Fruit fly (Drosophila melanogaster) whole organism, prepupa: ENCODE results near the gene CG13065.

Source experiments
- Blimp-1 ChIP-seq: fragments of 200-800 bp; sonication (Bioruptor generic); optimal IDR thresholded peaks from 3 replicates; lab custom pipeline; 2017; ENCODE audit warnings: missing biosample characterization, missing genetic modification characterization, mild to moderate bottlenecking, moderate library complexity, missing genetic modification reagents
- CG10631 ChIP-seq: fragments of 200-800 bp; sonication (Bioruptor generic); optimal IDR thresholded peaks from 2 replicates; lab custom pipeline; 2016; ENCODE audit warnings: missing biosample characterization, missing genetic modification characterization
- CG11294 ChIP-seq: fragments of 200-800 bp; sonication (Bioruptor generic); IDR thresholded peaks from 2 replicates; pipeline ENCODE4 v1.3.6; 2022; ENCODE audit warnings: missing biosample characterization, missing genetic modification characterization
- CG11762 ChIP-seq: fragments of 200-800 bp; sonication (Bioruptor generic); optimal IDR thresholded peaks from 3 replicates; lab custom pipeline; 2016; ENCODE audit warnings: missing biosample characterization, missing genetic modification characterization; ENCODE audit not compliant: insufficient read depth
- CG16779 ChIP-seq: fragments of 200-800 bp; sonication (Bioruptor generic); optimal IDR thresholded peaks from 3 replicates; lab custom pipeline; 2017; ENCODE audit warnings: missing biosample characterization, mild to moderate bottlenecking, missing genetic modification characterization
- CG31627 ChIP-seq: fragments of 200-800 bp; sonication (Bioruptor generic); optimal IDR thresholded peaks from 3 replicates; lab custom pipeline; 2016; ENCODE audit warnings: missing biosample characterization, missing genetic modification characterization
- CG3919 ChIP-seq: fragments of 200-800 bp; sonication (Bioruptor generic); optimal IDR thresholded peaks from 3 replicates; lab custom pipeline; 2016; ENCODE audit warnings: missing biosample characterization, missing genetic modification characterization
- CG4318 ChIP-seq: fragments of 200-800 bp; sonication (Bioruptor generic); optimal IDR thresholded peaks from 3 replicates; lab custom pipeline; 2017; ENCODE audit warnings: missing biosample characterization, mild to moderate bottlenecking, missing genetic modification characterization
- CG6163 ChIP-seq: fragments of 200-800 bp; sonication (Bioruptor generic); IDR thresholded peaks from 3 replicates; pipeline ENCODE4 v1.3.6; 2022; ENCODE audit warnings: missing biosample characterization, missing genetic modification characterization
- CG6854 ChIP-seq: fragments of 200-800 bp; sonication (Bioruptor generic); optimal IDR thresholded peaks from 2 replicates; lab custom pipeline; 2017; ENCODE audit warnings: missing biosample characterization, mild to moderate bottlenecking, missing genetic modification characterization
- CG7368 ChIP-seq: fragments of 200-800 bp; sonication (Bioruptor generic); optimal IDR thresholded peaks from 3 replicates; lab custom pipeline; 2016; ENCODE audit warnings: missing biosample characterization, missing genetic modification characterization
- Eip75B ChIP-seq: fragments of 200-800 bp; sonication (Bioruptor generic); optimal IDR thresholded peaks from 3 replicates; lab custom pipeline; 2016; ENCODE audit warnings: missing biosample characterization, missing genetic modification characterization
- Eip93F ChIP-seq: fragments of 200-800 bp; sonication (Bioruptor generic); optimal IDR thresholded peaks from 2 replicates; lab custom pipeline; 2016; ENCODE audit warnings: missing biosample characterization, mild to moderate bottlenecking, missing genetic modification characterization
- Gug ChIP-seq: fragments of 200-800 bp; sonication (Bioruptor generic); IDR thresholded peaks from 2 replicates; pipeline ENCODE4 v1.3.6; 2022; ENCODE audit warnings: missing biosample characterization, missing genetic modification characterization
- Hr39 ChIP-seq: fragments of 200-800 bp; sonication (Bioruptor generic); optimal IDR thresholded peaks from 2 replicates; lab custom pipeline; 2016; ENCODE audit warnings: missing biosample characterization, missing genetic modification characterization
- Hr4 ChIP-seq: fragments of 200-800 bp; sonication (Bioruptor generic); optimal IDR thresholded peaks from 3 replicates; lab custom pipeline; 2016; ENCODE audit warnings: missing biosample characterization, missing genetic modification characterization
- Sox102F ChIP-seq: fragments of 200-800 bp; sonication (Bioruptor generic); optimal IDR thresholded peaks from 2 replicates; lab custom pipeline; 2016; ENCODE audit warnings: missing biosample characterization, mild to moderate bottlenecking, missing genetic modification characterization
- dac ChIP-seq: fragments of 200-800 bp; sonication (Bioruptor generic); optimal IDR thresholded peaks from 2 replicates; lab custom pipeline; 2017; ENCODE audit warnings: missing biosample characterization, mild to moderate bottlenecking, missing genetic modification characterization
- eg ChIP-seq: fragments of 200-800 bp; sonication (Bioruptor generic); IDR thresholded peaks from 3 replicates; pipeline ENCODE4 v1.3.6; 2022; ENCODE audit warnings: missing biosample characterization, missing genetic modification characterization
- fd85E ChIP-seq: fragments of 200-800 bp; sonication (Bioruptor generic); optimal IDR thresholded peaks from 3 replicates; lab custom pipeline; 2016; ENCODE audit warnings: missing biosample characterization, missing genetic modification characterization
- lz ChIP-seq: fragments of 200-800 bp; sonication (Bioruptor generic); optimal IDR thresholded peaks from 3 replicates; lab custom pipeline; 2016; ENCODE audit warnings: missing biosample characterization, missing genetic modification characterization
- salr ChIP-seq, 2 experiments: fragments of 200-800 bp; sonication (Bioruptor generic); optimal IDR thresholded peaks; 3 replicates each; lab custom pipeline; 2016 to 2018; ENCODE audit warnings: missing biosample characterization in 2 of 2, missing genetic modification characterization in 2 of 2, mild to moderate bottlenecking in 1 of 2
- spab ChIP-seq: fragments of 200-800 bp; sonication (Bioruptor generic); optimal IDR thresholded peaks from 2 replicates; lab custom pipeline; 2017; ENCODE audit warnings: missing biosample characterization, mild to moderate bottlenecking, missing genetic modification characterization, missing genetic modification reagents
- svp ChIP-seq: fragments of 200-800 bp; sonication (Bioruptor generic); peaks from one replicate; lab custom pipeline; 2016; ENCODE audit warnings: missing biosample characterization, missing genetic modification characterization
- vri ChIP-seq: fragments of 200-800 bp; sonication (Bioruptor generic); optimal IDR thresholded peaks from 3 replicates; lab custom pipeline; 2016; ENCODE audit warnings: missing biosample characterization, mild to moderate bottlenecking, missing genetic modification characterization

The CG13065 gene

dm6 chr3L:16290850-16291249, 13.6 kb downstream of the CG13065 start, which contains the start of gene CG13045:
Gene CG13045, minus strand, starts transcription at chr3L:16290950.
- TF ChIP-seq salr (GFP tag; optimal IDR thresholded peaks at IDR 0.05; lab: Kevin White, UChicago) (no peak), eg (GFP tag; lab: Robert Waterston, UW) (no peak)

dm6 chr3L:16291678-16292077, 14.4 kb downstream of the CG13065 start:
- TF ChIP-seq CG7368 (no peak), Blimp-1 (GFP tag; lab: Kevin White, UChicago) (no peak), CG3919 (GFP tag; lab: Kevin White, UChicago) (peak; percentile 22), Hr39 (no peak), Eip93F (GFP tag; lab: Kevin White, UChicago) (no peak), CG11762 (GFP tag; lab: Kevin White, UChicago) (no peak), CG6163 (GFP tag; lab: Robert Waterston, UW) (0 out of 3 replicates have a peak, but pooled peaks have one; percentile 30), vri (GFP tag; lab: Kevin White, UChicago) (no peak), CG11294 (no peak), CG10631 (no peak)

- TF ChIP-seq fd85E (GFP tag; lab: Kevin White, UChicago) (no peak), Gug (no peak), CG7368 (no peak), Sox102F (GFP tag; lab: Kevin White, UChicago) (no peak), CG6854 (GFP tag; lab: Kevin White, UChicago) (no peak), CG11762 (GFP tag; lab: Kevin White, UChicago) (no peak), CG6163 (GFP tag; lab: Robert Waterston, UW) (no peak), CG11294 (no peak), CG31627 (GFP tag; lab: Kevin White, UChicago) (no peak)
Observed at dm6 chr3L:16295447-16295846, 18.2 kb downstream of the CG13065 start, which contains the start of gene CG4962. Gene CG4962, minus strand, starts transcription at chr3L:16295547.

- TF ChIP-seq CG16779 (tag; lab: Kevin White, UChicago) (no peak), CG7368 (no peak), dac (no peak), lz (GFP tag; lab: Kevin White, UChicago) (no peak), Hr4 (no peak), CG11762 (GFP tag; lab: Kevin White, UChicago) (no peak)
- TF ChIP-seq, all 60 proteins: peak for 0
Observed at dm6 chr3L:16301153-16301552, 23.9 kb downstream of the CG13065 start, which contains the start of gene CG4982. Gene CG4982, plus strand, starts transcription at chr3L:16301453.

dm6 chr3L:16303078-16303477, 25.8 kb downstream of the CG13065 start, which contains the start of gene CG13044:
Gene CG13044, minus strand, starts transcription at chr3L:16303178.
- TF ChIP-seq Blimp-1 (GFP tag; lab: Kevin White, UChicago) (peak; percentile 41), Eip75B (GFP tag; lab: Kevin White, UChicago) (no peak)

- TF ChIP-seq spab (GFP tag; lab: Kevin White, UChicago) = no peak
Observed at dm6 chr3L:16303982-16304381, 26.7 kb downstream of the CG13065 start, which contains the start of gene CG43249. Gene CG43249, plus strand, starts transcription at chr3L:16304282.

- TF ChIP-seq svp (GFP tag; lab: Kevin White, UChicago) (peak; percentile 30), CG4318 (GFP tag; lab: Kevin White, UChicago) (no peak), CG6163 (GFP tag; lab: Robert Waterston, UW) (no peak)
Observed at dm6 chr3L:16305820-16306650, 28.8 kb downstream of the CG13065 start, which contains the start of the genes CG13043 and CG13063. Gene CG13043, minus strand, starts transcription at chr3L:16305870. Gene CG13063, plus strand, starts transcription at chr3L:16306600.
